Worm (Caenorhabditis elegans): Measurements from ENCODE around the gene W01C8.5.

The W01C8.5 gene

ce11 chrX:5663537-5663936 is 33.6 kb downstream of the W01C8.5 start, which contains the start of gene egl-13:
Gene egl-13 (plus strand): TSS chrX:5663837.
- TF ChIP-seq unc-62 (GFP tag; optimal IDR thresholded peaks at IDR 0.05) (no peak), nhr-12 (tag; optimal IDR thresholded peaks at IDR 0.05) (no peak), nhr-77 (tag; optimal IDR thresholded peaks at IDR 0.05) (no peak), tbx-2 (tag; optimal IDR thresholded peaks at IDR 0.05) (no peak), eor-1 (tag; optimal IDR thresholded peaks at IDR 0.05) (no peak), snpc-4 (tag; optimal IDR thresholded peaks at IDR 0.05) (no peak), zag-1 (tag; optimal IDR thresholded peaks at IDR 0.05) (no peak)

DNA sequence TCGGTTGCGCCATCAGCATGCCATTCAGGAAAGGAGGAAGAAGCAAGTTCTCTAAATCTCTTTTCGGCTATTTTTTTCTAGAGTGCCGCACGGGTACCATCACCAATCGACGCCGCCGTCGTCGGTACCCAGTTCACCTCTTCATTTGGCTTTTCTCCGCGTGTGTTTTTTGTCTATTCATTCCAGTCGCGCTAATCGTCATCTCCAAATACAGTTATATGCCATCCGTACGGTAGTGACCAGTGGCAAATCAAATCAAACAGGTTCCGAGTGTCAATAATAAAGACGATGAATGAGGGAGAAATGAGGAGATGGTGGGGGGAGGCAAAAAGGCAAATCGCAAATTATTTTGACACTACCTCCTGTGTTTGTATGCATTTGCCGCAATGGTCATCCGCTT is 35.9 kb downstream of the W01C8.5 start:
- no peak for TF ChIP-seq nhr-11 (tag; optimal IDR thresholded peaks at IDR 0.05)
- TF ChIP-seq nhr-25 (tag; optimal IDR thresholded peaks at IDR 0.05): peak; percentile 70
- TF ChIP-seq nhr-76 (tag; optimal IDR thresholded peaks at IDR 0.05): no peak
- TF ChIP-seq nhr-23 (tag; optimal IDR thresholded peaks at IDR 0.05): no peak
- TF ChIP-seq nhr-43 (tag; optimal IDR thresholded peaks at IDR 0.05; ENCODE audit: poor library complexity, severe bottlenecking): no peak

ce11 chrX:5659614-5660013 is 37.5 kb downstream of the W01C8.5 start, which contains the start of gene T22B7.22:
Gene T22B7.22 (plus strand): TSS chrX:5659967.
- TF ChIP-seq nhr-43 (tag; optimal IDR thresholded peaks at IDR 0.05; ENCODE audit: poor library complexity, severe bottlenecking) (peak; percentile 28), mml-1 (tag; optimal IDR thresholded peaks at IDR 0.05) (no peak), nhr-25 (tag; optimal IDR thresholded peaks at IDR 0.05) (peak; percentile 83)

DNA sequence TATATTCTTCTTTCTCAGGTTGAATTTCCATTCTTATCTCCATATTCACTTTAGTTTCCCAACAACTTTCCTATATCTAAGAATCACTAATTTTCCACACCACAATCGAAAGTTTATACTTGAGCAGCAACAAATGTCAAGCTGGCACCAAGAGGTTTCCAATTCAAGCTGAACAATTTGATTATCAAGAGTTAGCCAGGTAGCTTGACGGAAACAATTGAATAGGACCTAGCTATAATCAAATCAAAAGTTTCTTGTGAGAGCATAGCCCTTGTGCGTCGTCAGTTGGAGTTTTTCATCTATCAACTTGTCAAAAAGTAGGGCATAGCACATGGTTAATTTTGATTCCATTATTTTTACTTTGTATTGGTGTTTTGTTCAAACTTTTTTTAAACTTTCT is 41.5 kb downstream of the W01C8.5 start:
- no peak for TF ChIP-seq R02D3.7 (tag; optimal IDR thresholded peaks at IDR 0.05)
- no peak for TF ChIP-seq nhr-237 (tag; optimal IDR thresholded peaks at IDR 0.05)
- TF ChIP-seq ZK546.5 (tag; optimal IDR thresholded peaks at IDR 0.05): no peak
- no peak for TF ChIP-seq nhr-77 (tag; optimal IDR thresholded peaks at IDR 0.05)
- no peak for TF ChIP-seq nhr-76 (tag; optimal IDR thresholded peaks at IDR 0.05)
- no peak for TF ChIP-seq snpc-4 (tag; optimal IDR thresholded peaks at IDR 0.05)
- TF ChIP-seq ceh-28 (tag; optimal IDR thresholded peaks at IDR 0.05): no peak
- TF ChIP-seq nhr-23 (tag; optimal IDR thresholded peaks at IDR 0.05): no peak
- TF ChIP-seq pha-4 (tag; optimal IDR thresholded peaks at IDR 0.05): no peak
- TF ChIP-seq nhr-67 (tag; optimal IDR thresholded peaks at IDR 0.05): no peak
- no peak for TF ChIP-seq ceh-82 (tag; optimal IDR thresholded peaks at IDR 0.05)
- TF ChIP-seq jun-1 (tag; optimal IDR thresholded peaks at IDR 0.05): no peak
- no peak for TF ChIP-seq mml-1 (tag; optimal IDR thresholded peaks at IDR 0.05)
- no peak for TF ChIP-seq unc-39 (tag; optimal IDR thresholded peaks at IDR 0.05)
- no peak for TF ChIP-seq nhr-28 (tag; optimal IDR thresholded peaks at IDR 0.05)
- TF ChIP-seq zag-1 (tag; optimal IDR thresholded peaks at IDR 0.05): no peak

- peak; percentile 33 for TF ChIP-seq pqm-1 (tag; optimal IDR thresholded peaks at IDR 0.05)
- peak; percentile 40 for TF ChIP-seq daf-12 (tag; optimal IDR thresholded peaks at IDR 0.05)
- peak; percentile 56 for TF ChIP-seq nfya-1 (tag; optimal IDR thresholded peaks at IDR 0.05; ENCODE audit: insufficient read depth)
- no peak for TF ChIP-seq lin-15B (tag; optimal IDR thresholded peaks at IDR 0.05)
- TF ChIP-seq unc-62 (GFP tag; optimal IDR thresholded peaks at IDR 0.05): no peak
- TF ChIP-seq elt-2 (tag; optimal IDR thresholded peaks at IDR 0.05): peak; percentile 18
- TF ChIP-seq nhr-25 (tag; optimal IDR thresholded peaks at IDR 0.05): peak; percentile 50
- peak; percentile 52 for TF ChIP-seq pha-4 (tag; optimal IDR thresholded peaks at IDR 0.05)
- TF ChIP-seq egl-5 (tag; optimal IDR thresholded peaks at IDR 0.05): peak; percentile 14
These were observed 43.3 kb downstream of the W01C8.5 start, which contains the start of gene T22B7.7 for ce11 chrX:5653813-5654212. Gene T22B7.7 (minus strand): TSS chrX:5654074.

ce11 chrX:5647884-5648283 is 49.2 kb downstream of the W01C8.5 start, which contains the start of gene srv-7:
Gene srv-7 (minus strand): TSS chrX:5647984.
- TF ChIP-seq nhr-67 (tag; optimal IDR thresholded peaks at IDR 0.05) (no peak), elt-3 (tag; optimal IDR thresholded peaks at IDR 0.05) (no peak), fkh-10 (GFP tag; optimal IDR thresholded peaks at IDR 0.05) (no peak), nhr-43 (tag; optimal IDR thresholded peaks at IDR 0.05; ENCODE audit: poor library complexity, severe bottlenecking) (no peak), zag-1 (tag; optimal IDR thresholded peaks at IDR 0.05) (no peak), hmg-11 (tag; optimal IDR thresholded peaks at IDR 0.05) (no peak), sea-2 (GFP tag; optimal IDR thresholded peaks at IDR 0.05) (no peak), unc-62 (GFP tag; optimal IDR thresholded peaks at IDR 0.05) (no peak), pqm-1 (tag; optimal IDR thresholded peaks at IDR 0.05) (no peak), unc-39 (tag; optimal IDR thresholded peaks at IDR 0.05) (no peak), nfya-1 (tag; optimal IDR thresholded peaks at IDR 0.05; ENCODE audit: insufficient read depth) (no peak), nhr-28 (tag; optimal IDR thresholded peaks at IDR 0.05) (no peak), lsy-12 (tag; optimal IDR thresholded peaks at IDR 0.05) (no peak)
